Fruit fly (Drosophila melanogaster) whole organism, prepupa: ENCODE results near the gene Acbp6.

Experiments used
- CG8119 ChIP-seq: fragments of 200-800 bp; sonication (Bioruptor generic); IDR thresholded peaks from 3 replicates; pipeline ENCODE4 v1.3.6; 2022; ENCODE audit warnings: missing biosample characterization, missing genetic modification characterization
- CG8632 ChIP-seq: fragments of 200-800 bp; sonication (Bioruptor generic); optimal IDR thresholded peaks from 3 replicates; lab custom pipeline; 2016; ENCODE audit warnings: missing biosample characterization, missing genetic modification characterization
- ss ChIP-seq, 2 experiments: fragments of 200-800 bp; sonication (Bioruptor generic); optimal IDR thresholded peaks; 2 replicates in 1 of 2; 3 replicates in 1 of 2; lab custom pipeline; 2017 to 2018; ENCODE audit warnings: mild to moderate bottlenecking in 2 of 2, missing biosample characterization in 2 of 2, missing genetic modification characterization in 2 of 2, moderate library complexity in 1 of 2

DNA sequence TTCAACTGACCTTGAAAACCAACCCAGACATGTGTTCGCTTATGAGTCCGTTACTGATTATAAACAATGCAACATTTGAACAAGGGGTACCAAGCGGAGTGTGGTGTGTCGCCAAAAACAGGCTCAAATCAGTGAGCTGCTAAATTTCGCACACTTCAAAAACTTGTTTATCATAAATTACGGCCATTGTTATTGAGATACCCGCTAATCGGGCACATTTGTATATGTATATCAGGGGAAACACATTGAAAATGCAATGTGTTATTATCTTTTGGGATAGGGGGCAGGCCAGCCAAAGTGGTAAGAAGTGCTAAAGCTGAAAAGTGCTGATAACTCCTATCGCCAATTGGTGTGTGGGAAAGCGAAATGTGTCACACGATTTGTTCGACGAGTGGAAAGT lies 25.5 kb downstream of the Acbp6 start:
- TF ChIP-seq CG8632 (no peak), CG8119 (GFP tag; lab: Robert Waterston, UW) (no peak), ss (GFP tag; optimal IDR thresholded peaks at IDR 0.05; lab: Kevin White, UChicago) (no peak)
